Worm (Caenorhabditis elegans): ENCODE measurements around the gene rhgf-1.

rhgf-1 gene

ce11 chrX:10711769-10712168 lies at the start of gene rhgf-1:
rhgf-1 (minus strand) TSS chrX:10711869.
- TF ChIP-seq ztf-22 (GFP tag; optimal IDR thresholded peaks at IDR 0.05) (no peak), chd-7 (tag; optimal IDR thresholded peaks at IDR 0.05) (no peak), egrh-3 (GFP tag; IDR thresholded peaks at IDR 0.05) (no peak), ZK185.1 (tag; optimal IDR thresholded peaks at IDR 0.05; ENCODE audit: poor library complexity, severe bottlenecking) (no peak), lin-26 (GFP tag; IDR thresholded peaks at IDR 0.05) (no peak), lsl-1 (GFP tag; optimal IDR thresholded peaks at IDR 0.05) (no peak), F57A8.1 (GFP tag; optimal IDR thresholded peaks at IDR 0.05) (no peak), mcd-1 (GFP tag; IDR thresholded peaks at IDR 0.05) (no peak), B0336.3 (GFP tag; IDR thresholded peaks at IDR 0.05) (no peak), efl-1 (GFP tag; optimal IDR thresholded peaks at IDR 0.05) (no peak), akir-1 (GFP tag; optimal IDR thresholded peaks at IDR 0.05) (no peak), madf-3 (GFP tag; IDR thresholded peaks at IDR 0.05) (no peak), rec-8 (tag; optimal IDR thresholded peaks at IDR 0.05) (no peak), xnd-1 (tag; optimal IDR thresholded peaks at IDR 0.05) (no peak)

- TF ChIP-seq sptf-2 (GFP tag; optimal IDR thresholded peaks at IDR 0.05): no peak
- TF ChIP-seq akir-1 (GFP tag; optimal IDR thresholded peaks at IDR 0.05): no peak
- no peak for TF ChIP-seq ama-1 (optimal IDR thresholded peaks at IDR 0.05)
- TF ChIP-seq ama-1 (GFP tag; optimal IDR thresholded peaks at IDR 0.05): no peak
- no peak for TF ChIP-seq F57C9.4 (tag; optimal IDR thresholded peaks at IDR 0.05)
- TF ChIP-seq egl-44 (GFP tag; IDR thresholded peaks at IDR 0.05): no peak
- TF ChIP-seq madf-3 (GFP tag; IDR thresholded peaks at IDR 0.05): no peak
- TF ChIP-seq ztf-18 (tag; optimal IDR thresholded peaks at IDR 0.05): no peak
- peak; percentile 6 for TF ChIP-seq nhr-80 (tag; optimal IDR thresholded peaks at IDR 0.05)
- TF ChIP-seq C17E4.6 (GFP tag; IDR thresholded peaks at IDR 0.05): no peak
- no peak for TF ChIP-seq lin-26 (GFP tag; IDR thresholded peaks at IDR 0.05)
- TF ChIP-seq ceh-79 (tag; optimal IDR thresholded peaks at IDR 0.05): no peak
- TF ChIP-seq cebp-1 (GFP tag; IDR thresholded peaks at IDR 0.05): peak; percentile 81
- peak; percentile 91 for TF ChIP-seq cebp-1 (tag; optimal IDR thresholded peaks at IDR 0.05)
- TF ChIP-seq mxl-1 (tag; optimal IDR thresholded peaks at IDR 0.05): no peak
- no peak for TF ChIP-seq T26A5.8 (tag; optimal IDR thresholded peaks at IDR 0.05)
These were observed 49.3 kb upstream of the rhgf-1 start for ce11 chrX:10760958-10761357.

- TF ChIP-seq unc-130 (GFP tag; optimal IDR thresholded peaks at IDR 0.05) (no peak), nfya-2 (GFP tag; IDR thresholded peaks at IDR 0.05) (0 out of 2 replicates have a peak, but pooled peaks have one; percentile 12), ets-4 (GFP tag; optimal IDR thresholded peaks at IDR 0.05) (no peak), F49E8.2 (tag; optimal IDR thresholded peaks at IDR 0.05; ENCODE audit: insufficient read depth) (no peak), mxl-1 (tag; optimal IDR thresholded peaks at IDR 0.05) (no peak), sdz-38 (tag; optimal IDR thresholded peaks at IDR 0.05) (no peak), let-607 (tag; optimal IDR thresholded peaks at IDR 0.05) (no peak), lin-26 (GFP tag; IDR thresholded peaks at IDR 0.05) (no peak)
These were observed 46.8 kb upstream of the rhgf-1 start for ce11 chrX:10758453-10758852.

ce11 chrX:10757608-10758007 lies 45.9 kb upstream of the rhgf-1 start, which contains the start of gene R07A4.4:
R07A4.4 (minus strand) TSS chrX:10757708.
- no peak for TF ChIP-seq unc-62 (GFP tag; optimal IDR thresholded peaks at IDR 0.05)
- no peak for TF ChIP-seq zfh-2 (GFP tag; conservative IDR thresholded peaks at IDR 0.05)
- TF ChIP-seq hlh-26 (GFP tag; conservative IDR thresholded peaks at IDR 0.05): no peak
- TF ChIP-seq nfya-1 (tag; optimal IDR thresholded peaks at IDR 0.05; ENCODE audit: borderline replicate concordance, insufficient read depth): no peak
- no peak for TF ChIP-seq bed-2 (GFP tag; IDR thresholded peaks at IDR 0.05)
- no peak for TF ChIP-seq ets-4 (GFP tag; optimal IDR thresholded peaks at IDR 0.05)
- TF ChIP-seq ztf-6 (GFP tag; IDR thresholded peaks at IDR 0.05): no peak
- TF ChIP-seq lin-40 (tag; optimal IDR thresholded peaks at IDR 0.05): no peak
- no peak for TF ChIP-seq sptf-2 (GFP tag; optimal IDR thresholded peaks at IDR 0.05)
- no peak for TF ChIP-seq C17E4.6 (GFP tag; IDR thresholded peaks at IDR 0.05)
- TF ChIP-seq cebp-2 (GFP tag; IDR thresholded peaks at IDR 0.05): no peak
- TF ChIP-seq tbp1 (GFP tag; optimal IDR thresholded peaks at IDR 0.05): no peak
- no peak for TF ChIP-seq hlh-12 (tag; optimal IDR thresholded peaks at IDR 0.05)
- TF ChIP-seq T07F8.4 (tag; optimal IDR thresholded peaks at IDR 0.05): no peak
- no peak for TF ChIP-seq ZK185.1 (tag; optimal IDR thresholded peaks at IDR 0.05; ENCODE audit: poor library complexity, severe bottlenecking)
- TF ChIP-seq dpff-1 (tag; optimal IDR thresholded peaks at IDR 0.05): no peak
- no peak for TF ChIP-seq F33H1.4 (GFP tag; IDR thresholded peaks at IDR 0.05)
